Worm (Caenorhabditis elegans) whole organism, mixed stage, embryonic: ENCODE measurements around the gene glna-1.

Source experiments
- M03D4.4 ChIP-seq: sonication (generic microtip); optimal IDR thresholded peaks from 2 replicates; lab custom pipeline; 2017; ENCODE audit warnings: mild to moderate bottlenecking, missing genetic modification characterization, missing compliant biosample characterization
- bed-3 ChIP-seq: fragments of 200-800 bp; sonication (Bioruptor generic); optimal IDR thresholded peaks from 3 replicates; lab custom pipeline; 2018; ENCODE audit warnings: mild to moderate bottlenecking, missing genetic modification characterization, moderate library complexity, missing compliant biosample characterization
- blmp-1 ChIP-seq: fragments of 150-350 bp; optimal IDR thresholded peaks from 2 replicates; lab custom pipeline; 2014; ENCODE audit warnings: missing biosample characterization, missing genetic modification characterization
- ceh-39 ChIP-seq: fragments of 150-350 bp; optimal IDR thresholded peaks from 2 replicates; lab custom pipeline; 2014; ENCODE audit warnings: missing biosample characterization, missing genetic modification characterization
- ceh-43 ChIP-seq: fragments of 200-800 bp; sonication (Bioruptor generic); optimal IDR thresholded peaks from 2 replicates; lab custom pipeline; 2018; ENCODE audit warnings: mild to moderate bottlenecking, missing genetic modification characterization, moderate library complexity, missing compliant biosample characterization
- ceh-83 ChIP-seq: fragments of 200-800 bp; sonication (Bioruptor generic); optimal IDR thresholded peaks from 2 replicates; lab custom pipeline; 2018; ENCODE audit warnings: mild to moderate bottlenecking, missing genetic modification characterization, missing compliant biosample characterization
- ces-1 ChIP-seq: fragments of 150-350 bp; optimal IDR thresholded peaks from 2 replicates; lab custom pipeline; 2014; ENCODE audit warnings: missing biosample characterization, missing genetic modification reagents, missing genetic modification characterization
- cnd-1 ChIP-seq: fragments of 200-800 bp; sonication (Bioruptor generic); optimal IDR thresholded peaks from 2 replicates; lab custom pipeline; 2018; ENCODE audit warnings: mild to moderate bottlenecking, missing genetic modification characterization, missing compliant biosample characterization
- elt-3 ChIP-seq: fragments of 150-350 bp; optimal IDR thresholded peaks from 2 replicates; lab custom pipeline; 2014; ENCODE audit warnings: missing biosample characterization, missing genetic modification characterization
- flh-1 ChIP-seq: fragments of 200-800 bp; sonication (Bioruptor generic); optimal IDR thresholded peaks from 2 replicates; lab custom pipeline; 2018; ENCODE audit warnings: mild to moderate bottlenecking, missing genetic modification characterization, moderate library complexity, missing compliant biosample characterization
- hlh-1 ChIP-seq: fragments of 150-350 bp; optimal IDR thresholded peaks from 2 replicates; lab custom pipeline; 2014; ENCODE audit warnings: missing biosample characterization, missing genetic modification reagents, missing genetic modification characterization
- lin-13 ChIP-seq: fragments of 150-350 bp; optimal IDR thresholded peaks from 2 replicates; lab custom pipeline; 2014; ENCODE audit warnings: missing biosample characterization, missing genetic modification characterization
- lin-32 ChIP-seq: fragments of 200-800 bp; sonication (Bioruptor generic); optimal IDR thresholded peaks from 2 replicates; lab custom pipeline; 2018; ENCODE audit warnings: mild to moderate bottlenecking, missing genetic modification characterization, missing compliant biosample characterization
- lsy-2 ChIP-seq: fragments of 150-350 bp; optimal IDR thresholded peaks from 2 replicates; lab custom pipeline; 2014; ENCODE audit warnings: missing biosample characterization, missing genetic modification characterization
- mep-1 ChIP-seq: fragments of 150-350 bp; optimal IDR thresholded peaks from 2 replicates; lab custom pipeline; 2017; ENCODE audit warnings: missing biosample characterization, missing genetic modification reagents, missing genetic modification characterization, inconsistent platforms
- mls-2 ChIP-seq: sonication (generic microtip); optimal IDR thresholded peaks from 2 replicates; lab custom pipeline; 2016; ENCODE audit warnings: mild to moderate bottlenecking, missing genetic modification characterization, moderate library complexity, missing compliant biosample characterization
- nhr-12 ChIP-seq: fragments of 150-350 bp; optimal IDR thresholded peaks from 2 replicates; lab custom pipeline; 2014; ENCODE audit warnings: missing biosample characterization, missing genetic modification characterization
- nhr-2 ChIP-seq: fragments of 150-350 bp; optimal IDR thresholded peaks from 2 replicates; lab custom pipeline; 2014; ENCODE audit warnings: missing biosample characterization, missing genetic modification characterization
- nhr-237 ChIP-seq: fragments of 150-350 bp; optimal IDR thresholded peaks from 2 replicates; lab custom pipeline; 2014; ENCODE audit warnings: missing biosample characterization, missing genetic modification characterization
- nhr-28 ChIP-seq: fragments of 150-350 bp; optimal IDR thresholded peaks from 2 replicates; lab custom pipeline; 2014; ENCODE audit warnings: missing biosample characterization, missing genetic modification characterization
- pha-4 ChIP-seq: fragments of 150-350 bp; optimal IDR thresholded peaks from 2 replicates; lab custom pipeline; 2018; ENCODE audit warnings: missing biosample characterization, missing genetic modification reagents, missing genetic modification characterization
- sem-2 ChIP-seq: fragments of 200-800 bp; sonication (Bioruptor generic); optimal IDR thresholded peaks from 2 replicates; lab custom pipeline; 2018; ENCODE audit warnings: mild to moderate bottlenecking, missing genetic modification characterization, missing compliant biosample characterization
- snpc-4 ChIP-seq: fragments of 150-350 bp; optimal IDR thresholded peaks from 2 replicates; lab custom pipeline; 2014; ENCODE audit warnings: missing biosample characterization, missing genetic modification characterization
- sptf-1 ChIP-seq: sonication (generic microtip); optimal IDR thresholded peaks from 2 replicates; lab custom pipeline; 2017; ENCODE audit warnings: mild to moderate bottlenecking, missing genetic modification characterization, moderate library complexity, missing compliant biosample characterization
- tbx-8 ChIP-seq: fragments of 200-800 bp; sonication (Bioruptor generic); optimal IDR thresholded peaks from 2 replicates; lab custom pipeline; 2018; ENCODE audit warnings: mild to moderate bottlenecking, missing genetic modification characterization, moderate library complexity, missing compliant biosample characterization
- unc-120 ChIP-seq: sonication (generic microtip); optimal IDR thresholded peaks from 2 replicates; lab custom pipeline; 2017; ENCODE audit warnings: missing genetic modification characterization, missing compliant biosample characterization; ENCODE audit not compliant: poor library complexity, severe bottlenecking
- unc-39 ChIP-seq: fragments of 150-350 bp; optimal IDR thresholded peaks from 2 replicates; lab custom pipeline; 2014; ENCODE audit warnings: missing biosample characterization, missing genetic modification characterization
- unc-62 ChIP-seq: fragments of 150-350 bp; optimal IDR thresholded peaks from 2 replicates; lab custom pipeline; 2014; ENCODE audit warnings: missing biosample characterization, missing genetic modification reagents, missing genetic modification characterization
- zip-8 ChIP-seq: fragments of 150-350 bp; optimal IDR thresholded peaks from 2 replicates; lab custom pipeline; 2014; ENCODE audit warnings: missing biosample characterization, missing genetic modification characterization
- ztf-11 ChIP-seq: fragments of 150-350 bp; optimal IDR thresholded peaks from 2 replicates; lab custom pipeline; 2014; ENCODE audit warnings: missing biosample characterization, missing genetic modification characterization

glna-1 gene

DNA sequence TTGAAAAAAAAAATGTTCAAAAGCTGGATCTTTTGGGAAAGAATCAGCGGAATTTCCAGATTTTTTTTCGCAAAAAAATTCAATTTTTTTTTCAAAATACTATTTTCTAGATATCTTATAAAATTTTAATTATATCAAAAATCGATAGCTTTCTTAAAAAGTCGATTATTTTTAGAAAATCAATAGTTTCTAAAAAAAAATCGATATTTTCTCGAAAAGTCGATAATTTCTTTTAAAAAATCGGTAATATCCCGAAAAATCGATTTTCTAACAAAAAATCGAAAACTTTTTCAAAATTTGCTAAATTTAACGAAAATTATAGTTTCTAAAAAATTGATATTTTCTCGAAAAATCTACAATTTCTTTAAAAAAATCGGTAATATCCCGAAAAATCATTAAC lies 35.5 kb upstream of the glna-1 start:
- TF ChIP-seq flh-1 (GFP tag; lab: Kevin White, UChicago), result no peak
- no peak for TF ChIP-seq pha-4 (tag; lab: Kevin White, UChicago)
- TF ChIP-seq zip-8 (tag; lab: Kevin White, UChicago), result no peak
- TF ChIP-seq mls-2, result no peak
- TF ChIP-seq tbx-8, result no peak
- no peak for TF ChIP-seq M03D4.4 (tag; lab: Kevin White, UChicago)
- no peak for TF ChIP-seq nhr-2 (tag; lab: Kevin White, UChicago)
- TF ChIP-seq, all 35 proteins: peak for 0

DNA sequence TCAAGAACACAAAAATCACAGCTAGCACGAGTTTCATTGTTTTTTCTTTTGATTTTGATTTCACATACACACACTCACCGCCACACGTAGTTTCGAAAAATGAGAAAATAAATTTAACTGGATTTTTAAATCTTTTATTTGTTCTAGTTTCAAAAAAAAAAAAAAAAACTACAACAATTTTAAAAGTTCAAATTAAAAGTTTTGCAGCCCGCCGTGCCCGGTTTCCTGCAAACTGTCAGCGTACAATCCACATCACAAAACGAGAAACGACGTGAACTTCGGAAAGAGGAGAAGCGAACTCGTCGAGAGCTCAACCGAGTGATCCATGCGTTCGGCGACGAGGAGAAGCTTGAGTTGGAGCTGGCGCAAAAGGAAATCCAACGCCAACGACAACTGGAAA lies 24.4 kb upstream of the glna-1 start, which contains the start of gene Y54E2A.5:
Y54E2A.5 (minus strand) TSS at position 101 of the 400 bp plus-strand sequence.
- TF ChIP-seq elt-3 (tag; lab: Kevin White, UChicago) (no peak), pha-4 (tag; lab: Kevin White, UChicago) (no peak), nhr-12 (tag; lab: Kevin White, UChicago) (no peak), ztf-11 (no peak)

DNA sequence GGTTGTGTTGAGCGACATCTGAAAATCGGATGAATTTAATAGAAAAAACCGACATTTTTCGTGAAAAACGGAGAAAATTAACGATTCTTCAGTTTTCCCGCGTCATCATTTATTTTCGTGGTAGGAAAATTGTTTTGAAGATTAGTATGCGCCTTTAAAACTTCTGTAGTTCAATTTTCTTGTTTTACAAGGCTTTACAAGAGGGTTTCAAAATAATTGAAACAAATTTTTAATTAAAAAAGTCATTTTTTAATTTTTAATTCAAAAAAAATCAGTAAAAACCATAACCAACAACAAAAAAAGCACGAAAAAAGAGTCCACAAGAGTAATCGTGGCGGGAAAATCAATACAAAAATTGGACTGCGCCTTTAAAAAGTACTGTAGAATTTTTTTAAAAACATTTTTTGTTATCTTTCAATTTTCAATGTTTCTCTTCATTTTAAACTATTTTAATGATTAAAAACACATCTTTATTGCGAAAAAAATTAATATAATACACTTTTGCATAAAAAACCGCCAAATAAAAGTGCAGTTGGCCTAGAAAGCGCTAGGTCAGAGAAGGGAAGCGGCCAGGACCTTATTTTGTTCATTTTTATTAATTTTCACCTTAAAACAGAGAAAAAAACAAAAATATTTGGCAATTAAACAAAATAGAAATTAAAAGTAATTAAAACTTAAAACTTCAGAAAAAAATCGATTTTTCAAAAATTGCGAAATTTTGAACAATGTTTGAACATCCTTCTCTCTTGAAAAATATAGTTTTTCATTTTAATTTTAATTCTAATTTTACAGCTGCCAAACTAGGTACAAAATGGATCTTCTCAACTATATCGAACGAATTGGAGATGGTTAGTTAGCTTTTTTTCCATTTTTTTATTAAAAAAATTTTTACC lies 20.8 kb upstream of the glna-1 start, which contains the start of the genes tac-1 and Y54E2A.4:
tac-1 (minus strand) TSS at position 20 of the 893 bp plus-strand sequence.
Y54E2A.4 (plus strand) TSS at position 765 of the 893 bp plus-strand sequence.
- no peak for TF ChIP-seq pha-4 (tag; lab: Kevin White, UChicago)
- no peak for TF ChIP-seq blmp-1 (tag; lab: Kevin White, UChicago)
- TF ChIP-seq ztf-11, result no peak
- no peak for TF ChIP-seq unc-39 (tag; lab: Kevin White, UChicago)
- no peak for TF ChIP-seq ceh-39
- no peak for TF ChIP-seq mep-1 (tag; lab: Kevin White, UChicago)
- no peak for TF ChIP-seq flh-1 (GFP tag; lab: Kevin White, UChicago)
- TF ChIP-seq nhr-12 (tag; lab: Kevin White, UChicago), result no peak
- TF ChIP-seq unc-120 (tag; lab: Kevin White, UChicago), result no peak
- TF ChIP-seq lin-32, result no peak
- TF ChIP-seq, all 35 proteins: peak for 0

DNA sequence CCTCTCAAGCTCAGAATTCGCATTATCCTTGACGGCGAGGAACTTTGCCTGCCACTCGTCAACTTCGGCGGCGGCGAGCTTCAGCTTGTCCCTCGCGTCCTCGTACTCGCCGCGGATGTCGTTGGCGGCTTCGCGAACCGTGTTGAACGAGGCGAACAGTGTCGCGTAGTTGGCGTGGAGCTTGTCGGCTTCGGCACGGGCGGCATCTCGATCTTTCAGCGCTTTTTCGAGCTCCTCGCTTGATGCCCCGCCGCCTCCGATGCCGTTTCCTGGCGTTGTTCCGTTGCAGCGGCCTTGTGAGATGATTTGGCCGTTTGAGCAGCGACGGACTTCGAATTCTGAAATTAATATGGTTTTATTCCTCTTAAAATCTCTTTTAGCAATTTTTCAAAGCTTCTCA lies 19.9 kb upstream of the glna-1 start:
- no peak for TF ChIP-seq mep-1 (tag; lab: Kevin White, UChicago)

DNA sequence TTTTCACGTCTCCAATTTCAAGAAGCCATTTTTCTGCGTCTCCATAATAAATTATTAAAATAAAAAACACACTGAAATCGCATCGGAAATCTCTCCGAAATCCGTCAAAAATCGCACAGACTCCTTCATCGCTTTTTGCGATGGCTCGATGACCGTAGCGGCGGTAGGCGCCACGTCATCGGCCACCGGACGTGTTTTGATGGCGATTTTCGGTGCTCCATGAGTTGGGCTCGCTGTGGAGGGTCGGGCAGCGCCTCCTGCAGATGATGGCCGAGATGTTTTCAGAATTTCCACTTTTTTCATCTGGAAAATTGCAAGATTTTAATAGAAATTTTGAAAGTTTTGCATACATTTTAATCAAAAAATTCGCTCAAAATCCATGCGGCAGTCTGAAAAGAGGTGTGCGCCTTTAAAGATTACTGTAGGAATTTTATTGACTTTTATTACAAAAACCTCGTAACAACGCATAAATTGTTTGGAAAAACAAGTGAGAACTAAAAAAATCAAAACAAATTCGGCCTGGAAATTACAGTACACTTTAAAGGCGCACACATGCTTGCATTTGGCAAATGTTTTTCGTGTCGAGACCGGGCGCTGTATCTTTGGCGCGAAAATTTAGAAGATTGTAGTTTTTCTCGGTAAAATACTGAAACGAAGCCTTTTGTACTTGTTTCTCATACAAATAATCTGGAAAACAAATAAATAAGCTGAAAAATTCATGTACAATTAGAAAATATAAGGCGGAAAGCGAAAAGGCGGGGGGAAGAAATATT lies 19.0 kb upstream of the glna-1 start, which contains the start of gene smg-9:
smg-9 (minus strand) TSS at position 663 of the 773 bp plus-strand sequence.
- TF ChIP-seq bed-3 (GFP tag; lab: Kevin White, UChicago) (no peak), flh-1 (GFP tag; lab: Kevin White, UChicago) (no peak), nhr-237 (tag; lab: Kevin White, UChicago) (no peak), lsy-2 (tag; lab: Kevin White, UChicago) (no peak), ztf-11 (no peak), unc-62 (no peak), sptf-1 (no peak), ceh-83 (GFP tag; lab: Kevin White, UChicago) (no peak), nhr-28 (tag; lab: Kevin White, UChicago) (no peak), mep-1 (tag; lab: Kevin White, UChicago) (no peak), nhr-2 (tag; lab: Kevin White, UChicago) (no peak), cnd-1 (tag; lab: Kevin White, UChicago) (no peak), hlh-1 (tag; lab: Kevin White, UChicago) (no peak), snpc-4 (tag; lab: Kevin White, UChicago) (no peak), lin-32 (no peak)

DNA sequence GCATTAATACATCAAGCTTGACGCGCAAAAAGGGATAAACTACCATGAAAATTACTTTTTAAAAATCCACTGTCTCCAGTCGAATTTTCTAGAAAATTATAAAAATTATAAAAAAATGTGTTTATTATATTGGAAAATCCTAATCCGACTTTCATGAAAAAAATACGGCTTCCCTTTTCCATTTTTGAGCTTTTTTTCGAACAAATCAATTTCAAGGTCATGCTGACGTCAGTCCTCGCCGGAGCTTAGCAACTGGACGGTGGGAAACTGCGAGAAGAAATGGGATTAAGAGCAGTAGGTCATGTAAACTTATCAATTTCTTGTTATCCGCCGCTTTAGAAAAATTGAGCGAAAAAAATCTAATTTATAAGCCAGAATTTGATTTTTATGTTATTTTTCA lies 11.8 kb upstream of the glna-1 start:
- TF ChIP-seq nhr-2 (tag; lab: Kevin White, UChicago), result no peak
- TF ChIP-seq nhr-12 (tag; lab: Kevin White, UChicago), result no peak
- TF ChIP-seq tbx-8, result no peak
- no peak for TF ChIP-seq M03D4.4 (tag; lab: Kevin White, UChicago)
- TF ChIP-seq sem-2 (GFP tag; lab: Kevin White, UChicago), result no peak
- TF ChIP-seq hlh-1 (tag; lab: Kevin White, UChicago), result no peak
- no peak for TF ChIP-seq ceh-39
- TF ChIP-seq ceh-83 (GFP tag; lab: Kevin White, UChicago), result no peak
- TF ChIP-seq ces-1 (GFP tag; lab: Kevin White, UChicago), result no peak
- no peak for TF ChIP-seq ceh-43 (GFP tag; lab: Kevin White, UChicago)
- TF ChIP-seq flh-1 (GFP tag; lab: Kevin White, UChicago), result no peak
- TF ChIP-seq zip-8 (tag; lab: Kevin White, UChicago), result no peak
- TF ChIP-seq mep-1 (tag; lab: Kevin White, UChicago), result no peak
- no peak for TF ChIP-seq snpc-4 (tag; lab: Kevin White, UChicago)
- TF ChIP-seq lin-13 (tag; lab: Kevin White, UChicago), result no peak
